Worm (Caenorhabditis elegans) whole organism, L4/young adult: ENCODE results near the gene twk-2.

Source experiments
- W03F9.2 ChIP-seq: fragments of 150-350 bp; optimal IDR thresholded peaks from 2 replicates; lab custom pipeline; 2014; ENCODE audit warnings: missing biosample characterization, missing genetic modification characterization
- dao-5 ChIP-seq: sonication (generic microtip); optimal IDR thresholded peaks from 2 replicates; lab custom pipeline; 2016; ENCODE audit warnings: missing genotype, missing genetic modification characterization, moderate library complexity, missing compliant biosample characterization
- him-1 ChIP-seq: sonication (generic microtip); optimal IDR thresholded peaks from 2 replicates; lab custom pipeline; 2016; ENCODE audit warnings: missing genotype, missing genetic modification reagents, missing genetic modification characterization, missing compliant biosample characterization

DNA sequence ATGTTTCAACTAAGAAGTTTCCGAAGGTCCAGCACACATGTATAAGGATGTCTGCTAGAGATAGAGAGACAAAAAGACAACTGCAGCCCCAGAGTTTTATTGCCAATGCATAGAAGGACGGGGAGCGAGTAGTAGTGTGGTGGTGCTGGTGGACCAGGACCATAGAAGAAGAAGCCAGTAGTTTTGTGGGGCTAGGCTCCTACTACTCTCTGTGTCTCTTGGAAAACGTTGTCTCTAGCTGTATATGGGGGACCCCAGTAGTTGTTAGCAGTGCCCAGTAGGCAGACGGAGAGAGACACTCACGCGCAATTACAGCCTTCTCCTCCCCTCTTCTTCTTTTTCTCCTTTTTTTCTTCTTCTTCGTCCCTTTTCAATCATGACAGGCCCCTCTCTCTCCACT lies 3.1 kb upstream of the twk-2 start:
- TF ChIP-seq him-1 (tag; lab: Kevin White, UChicago) (peak; percentile 80), dao-5 (tag; lab: Kevin White, UChicago) (no peak), W03F9.2 (tag; lab: Kevin White, UChicago) (no peak)
